Worm (Caenorhabditis elegans): Measurements from ENCODE around the gene dod-20.

dod-20 gene

DNA sequence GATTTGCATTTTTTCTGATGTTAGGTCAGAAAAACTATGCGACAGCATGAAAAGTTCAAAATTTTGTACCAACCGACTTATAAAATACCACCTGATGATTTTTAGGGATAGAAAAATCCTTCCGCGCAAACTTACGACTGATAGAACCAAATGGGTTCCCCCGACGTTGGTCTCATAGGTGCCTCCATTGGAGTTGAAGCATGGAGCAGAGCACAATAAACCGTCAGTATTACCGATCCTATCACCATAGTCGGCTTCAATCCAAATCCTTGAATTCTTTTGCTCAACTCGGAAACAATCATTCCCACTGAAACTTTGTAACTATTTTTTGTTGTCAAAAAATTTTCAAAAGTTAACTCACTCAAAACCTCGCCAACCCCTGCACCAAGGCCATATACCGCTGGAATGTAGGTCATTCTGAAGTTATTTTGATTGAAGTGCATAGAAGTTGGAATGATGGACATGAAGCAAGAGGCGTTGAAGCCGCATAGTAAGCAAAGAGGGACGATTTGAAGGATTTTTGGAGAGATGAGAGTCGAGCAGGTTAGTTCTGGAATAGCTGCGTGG is 17.0 kb downstream of the dod-20 start:
- no peak for TF ChIP-seq sem-4 (tag; optimal IDR thresholded peaks at IDR 0.05)
- TF ChIP-seq mbf-1 (tag; optimal IDR thresholded peaks at IDR 0.05): no peak
- no peak for TF ChIP-seq nhr-12 (tag; optimal IDR thresholded peaks at IDR 0.05)
- TF ChIP-seq nhr-10 (tag; optimal IDR thresholded peaks at IDR 0.05): no peak
- no peak for TF ChIP-seq R02D3.7 (tag; optimal IDR thresholded peaks at IDR 0.05)
- no peak for TF ChIP-seq nhr-6 (tag; optimal IDR thresholded peaks at IDR 0.05)
- TF ChIP-seq peb-1 (tag; optimal IDR thresholded peaks at IDR 0.05): no peak
- no peak for TF ChIP-seq ceh-82 (tag; optimal IDR thresholded peaks at IDR 0.05)
- no peak for TF ChIP-seq ztf-4 (tag; optimal IDR thresholded peaks at IDR 0.05)
- TF ChIP-seq dmd-4 (tag; optimal IDR thresholded peaks at IDR 0.05): no peak
- TF ChIP-seq sma-9 (GFP tag; optimal IDR thresholded peaks at IDR 0.05): no peak
- no peak for TF ChIP-seq sma-9 (tag; optimal IDR thresholded peaks at IDR 0.05)
- no peak for TF ChIP-seq unc-62 (GFP tag; optimal IDR thresholded peaks at IDR 0.05)

DNA sequence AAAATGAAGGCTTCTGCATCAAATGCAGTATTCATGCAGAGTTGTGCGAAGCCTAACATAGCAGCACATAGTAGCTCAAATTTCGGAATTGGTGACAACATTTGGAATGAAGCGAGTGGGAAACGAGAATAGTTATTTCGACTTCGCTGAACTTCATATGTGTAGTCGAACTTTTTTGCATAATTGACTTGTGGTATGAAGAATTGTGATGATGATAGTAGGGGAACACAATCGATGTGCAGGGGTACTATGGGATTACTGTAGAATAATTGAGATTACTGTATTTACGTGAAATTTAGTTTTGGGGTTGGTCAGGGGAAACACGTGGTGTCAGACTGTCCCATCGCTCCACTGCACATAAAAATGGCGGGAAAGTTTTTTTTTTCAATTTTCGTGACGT is 18.7 kb downstream of the dod-20 start, which contains the start of gene B0554.7:
Gene B0554.7 (minus strand): TSS at position 101 of the 400 bp plus-strand sequence.
- TF ChIP-seq ceh-16 (tag; optimal IDR thresholded peaks at IDR 0.05) (no peak), aly-2 (tag; optimal IDR thresholded peaks at IDR 0.05) (no peak)

DNA sequence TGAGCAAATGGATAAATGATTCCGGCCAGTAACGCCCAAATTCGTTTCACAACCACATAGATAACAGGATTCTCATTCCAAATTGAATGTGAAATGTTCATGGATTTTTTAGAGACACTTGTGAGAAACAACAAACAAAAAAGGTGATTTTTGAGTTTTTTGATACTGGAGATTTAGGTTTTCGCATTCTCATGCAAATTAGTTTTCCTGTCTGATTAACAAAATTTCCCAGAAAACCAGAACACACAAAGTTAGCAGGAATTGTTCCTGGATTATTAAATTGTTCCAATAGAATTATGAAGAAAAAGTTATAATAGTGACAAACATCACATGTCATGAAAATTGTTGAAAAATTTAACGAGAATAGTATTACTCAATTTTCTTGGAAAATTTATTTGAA is 21.0 kb downstream of the dod-20 start, which contains the start of gene srh-33:
Gene srh-33 (minus strand): TSS at position 101 of the 400 bp plus-strand sequence.
- TF ChIP-seq nhr-237 (tag; optimal IDR thresholded peaks at IDR 0.05): no peak
- no peak for TF ChIP-seq lin-39 (tag; optimal IDR thresholded peaks at IDR 0.05)
- no peak for TF ChIP-seq sma-3 (GFP tag; optimal IDR thresholded peaks at IDR 0.05)
- no peak for TF ChIP-seq gmeb-1 (tag; optimal IDR thresholded peaks at IDR 0.05)
- TF ChIP-seq mbf-1 (tag; optimal IDR thresholded peaks at IDR 0.05): no peak
- no peak for TF ChIP-seq egl-27 (tag; optimal IDR thresholded peaks at IDR 0.05)
- no peak for TF ChIP-seq peb-1 (tag; optimal IDR thresholded peaks at IDR 0.05)
- no peak for TF ChIP-seq ZK546.5 (tag; optimal IDR thresholded peaks at IDR 0.05)
- no peak for TF ChIP-seq alr-1 (tag; optimal IDR thresholded peaks at IDR 0.05)
- no peak for TF ChIP-seq nhr-10 (tag; optimal IDR thresholded peaks at IDR 0.05)
- no peak for TF ChIP-seq nhr-12 (tag; optimal IDR thresholded peaks at IDR 0.05)
- no peak for TF ChIP-seq ztf-4 (tag; optimal IDR thresholded peaks at IDR 0.05)
- TF ChIP-seq nhr-6 (tag; optimal IDR thresholded peaks at IDR 0.05): no peak
- TF ChIP-seq lin-13 (GFP tag; optimal IDR thresholded peaks at IDR 0.05): no peak
- no peak for TF ChIP-seq lin-11 (tag; optimal IDR thresholded peaks at IDR 0.05)
- no peak for TF ChIP-seq unc-62 (GFP tag; optimal IDR thresholded peaks at IDR 0.05)
- no peak for TF ChIP-seq F13H6.1 (tag; optimal IDR thresholded peaks at IDR 0.05)
- no peak for TF ChIP-seq crh-2 (tag; optimal IDR thresholded peaks at IDR 0.05)
- TF ChIP-seq skn-1 (tag; optimal IDR thresholded peaks at IDR 0.05): no peak
- no peak for TF ChIP-seq aly-2 (tag; optimal IDR thresholded peaks at IDR 0.05)

- no peak for TF ChIP-seq nhr-6 (tag; optimal IDR thresholded peaks at IDR 0.05)
- no peak for TF ChIP-seq blmp-1 (tag; optimal IDR thresholded peaks at IDR 0.05; ENCODE audit: insufficient read depth)
- no peak for TF ChIP-seq crh-2 (tag; optimal IDR thresholded peaks at IDR 0.05)
- no peak for TF ChIP-seq mdl-1 (tag; optimal IDR thresholded peaks at IDR 0.05)
- no peak for TF ChIP-seq ceh-82 (tag; optimal IDR thresholded peaks at IDR 0.05)
- TF ChIP-seq F13H6.1 (tag; optimal IDR thresholded peaks at IDR 0.05): no peak
- no peak for TF ChIP-seq ztf-1 (GFP tag; conservative IDR thresholded peaks at IDR 0.05)
- no peak for TF ChIP-seq ztf-11 (tag; optimal IDR thresholded peaks at IDR 0.05)
- TF ChIP-seq nhr-237 (tag; optimal IDR thresholded peaks at IDR 0.05): no peak
- no peak for TF ChIP-seq skn-1 (tag; optimal IDR thresholded peaks at IDR 0.05)
- no peak for TF ChIP-seq ztf-4 (tag; optimal IDR thresholded peaks at IDR 0.05)
- no peak for TF ChIP-seq elt-1 (tag; optimal IDR thresholded peaks at IDR 0.05)
- TF ChIP-seq dmd-4 (tag; optimal IDR thresholded peaks at IDR 0.05): no peak
- TF ChIP-seq nhr-23 (tag; optimal IDR thresholded peaks at IDR 0.05): no peak
- no peak for TF ChIP-seq nhr-129 (tag; optimal IDR thresholded peaks at IDR 0.05)
- no peak for TF ChIP-seq ama-1 (optimal IDR thresholded peaks at IDR 0.05)
- no peak for TF ChIP-seq unc-62 (GFP tag; optimal IDR thresholded peaks at IDR 0.05)
- TF ChIP-seq lin-13 (GFP tag; optimal IDR thresholded peaks at IDR 0.05): no peak
Observed at ce11 chrV:446574-446973, 24.3 kb downstream of the dod-20 start, which contains the start of gene srh-34. Gene srh-34 (minus strand): TSS chrV:446674.

ce11 chrV:446988-447387 is 24.8 kb downstream of the dod-20 start:
- TF ChIP-seq alr-1 (tag; optimal IDR thresholded peaks at IDR 0.05): no peak
- no peak for TF ChIP-seq snpc-4 (tag; optimal IDR thresholded peaks at IDR 0.05)
- TF ChIP-seq sem-4 (tag; optimal IDR thresholded peaks at IDR 0.05): no peak
- no peak for TF ChIP-seq sma-9 (GFP tag; optimal IDR thresholded peaks at IDR 0.05)
- TF ChIP-seq sma-9 (tag; optimal IDR thresholded peaks at IDR 0.05): no peak
- TF ChIP-seq elt-3 (tag; optimal IDR thresholded peaks at IDR 0.05): no peak
- TF ChIP-seq aly-2 (tag; optimal IDR thresholded peaks at IDR 0.05): no peak
- TF ChIP-seq lin-39 (tag; optimal IDR thresholded peaks at IDR 0.05): no peak
- TF ChIP-seq ZK546.5 (tag; optimal IDR thresholded peaks at IDR 0.05): no peak
- TF ChIP-seq unc-39 (tag; optimal IDR thresholded peaks at IDR 0.05): no peak
- TF ChIP-seq ama-1 (optimal IDR thresholded peaks at IDR 0.05): no peak

Measured in whole organism, L2 larva.